Fruit fly (Drosophila melanogaster) whole organism, embryonic: ENCODE results near the gene CG32554.

Experiments used
- Bdp1 ChIP-seq: fragments of 200-800 bp; sonication (Bioruptor generic); optimal IDR thresholded peaks from 3 replicates; lab custom pipeline; 2016; ENCODE audit warnings: missing biosample characterization, missing genetic modification characterization
- Bteb2 ChIP-seq: fragments of 200-800 bp; sonication (Bioruptor generic); optimal IDR thresholded peaks from 2 replicates; lab custom pipeline; 2016; ENCODE audit warnings: missing biosample characterization, missing genetic modification characterization
- CG10321 ChIP-seq: fragments of 200-800 bp; sonication (Bioruptor generic); IDR thresholded peaks from 2 replicates; pipeline ENCODE4 v1.3.6; 2022; ENCODE audit warnings: missing biosample characterization, missing genetic modification characterization
- CG12744 ChIP-seq: fragments of 200-800 bp; sonication (Bioruptor generic); optimal IDR thresholded peaks from 2 replicates; lab custom pipeline; 2016; ENCODE audit warnings: missing biosample characterization, missing genetic modification characterization
- CG13894 ChIP-seq: fragments of 200-800 bp; sonication (Bioruptor generic); optimal IDR thresholded peaks from 3 replicates; lab custom pipeline; 2018; ENCODE audit warnings: missing biosample characterization, mild to moderate bottlenecking, missing genetic modification characterization, moderate library complexity
- CG1529 ChIP-seq: fragments of 200-800 bp; sonication (Bioruptor generic); optimal IDR thresholded peaks from 3 replicates; lab custom pipeline; 2018; ENCODE audit warnings: missing biosample characterization, missing genetic modification characterization
- CG15601 ChIP-seq: fragments of 200-800 bp; sonication (Bioruptor generic); optimal IDR thresholded peaks from 3 replicates; lab custom pipeline; 2019; ENCODE audit warnings: missing biosample characterization, mild to moderate bottlenecking, missing genetic modification characterization, moderate library complexity
- CG1603 ChIP-seq: fragments of 200-800 bp; sonication (Bioruptor generic); optimal IDR thresholded peaks from 2 replicates; lab custom pipeline; 2019; ENCODE audit warnings: missing biosample characterization, mild to moderate bottlenecking, missing genetic modification characterization, moderate library complexity
- CG1647 ChIP-seq: fragments of 200-800 bp; sonication (Bioruptor generic); optimal IDR thresholded peaks from 3 replicates; lab custom pipeline; 2016; ENCODE audit warnings: missing biosample characterization, missing genetic modification characterization
- CG18262 ChIP-seq: fragments of 200-800 bp; optimal IDR thresholded peaks from 3 replicates; lab custom pipeline; 2019; ENCODE audit warnings: missing biosample characterization, mild to moderate bottlenecking, missing genetic modification characterization, moderate library complexity
- CG18764 ChIP-seq: fragments of 200-800 bp; sonication (Bioruptor generic); optimal IDR thresholded peaks from 3 replicates; lab custom pipeline; 2016; ENCODE audit warnings: missing biosample characterization, missing genetic modification characterization
- CG34224 ChIP-seq: fragments of 200-800 bp; sonication (Bioruptor generic); IDR thresholded peaks from 3 replicates; pipeline ENCODE4 v1.3.6; 2022; ENCODE audit warnings: missing biosample characterization, missing genetic modification characterization; ENCODE audit not compliant: partially characterized antibody
- CG6689 ChIP-seq: fragments of 200-800 bp; sonication (Bioruptor generic); IDR thresholded peaks from 2 replicates; pipeline ENCODE4 v1.3.6; 2022; ENCODE audit warnings: missing biosample characterization, missing genetic modification characterization
- CG7556 ChIP-seq: fragments of 200-800 bp; sonication (Bioruptor generic); optimal IDR thresholded peaks from 2 replicates; lab custom pipeline; 2017; ENCODE audit warnings: missing biosample characterization, mild to moderate bottlenecking, missing genetic modification characterization
- CG9437 ChIP-seq: fragments of 200-800 bp; sonication (Bioruptor generic); optimal IDR thresholded peaks from 2 replicates; lab custom pipeline; 2018; ENCODE audit warnings: missing biosample characterization, mild to moderate bottlenecking, missing genetic modification characterization
- CHES-1-like ChIP-seq: fragments of 200-800 bp; sonication (Bioruptor generic); optimal IDR thresholded peaks from 2 replicates; lab custom pipeline; 2016; ENCODE audit warnings: missing biosample characterization, missing genetic modification characterization
- Dip2 ChIP-seq: fragments of 200-800 bp; sonication (Bioruptor generic); IDR thresholded peaks from 2 replicates; pipeline ENCODE4 v1.3.6; 2022; ENCODE audit warnings: missing biosample characterization, missing genetic modification characterization
- Fer1 ChIP-seq: fragments of 200-800 bp; sonication (Bioruptor generic); optimal IDR thresholded peaks from 2 replicates; lab custom pipeline; 2017; ENCODE audit warnings: missing biosample characterization, mild to moderate bottlenecking, missing genetic modification characterization
- HLHmδ ChIP-seq: fragments of 200-800 bp; sonication (Bioruptor generic); optimal IDR thresholded peaks from 2 replicates; lab custom pipeline; 2018; ENCODE audit warnings: missing biosample characterization, mild to moderate bottlenecking, missing genetic modification characterization, moderate library complexity
- HmgZ ChIP-seq: fragments of 200-800 bp; sonication (Bioruptor generic); optimal IDR thresholded peaks from 2 replicates; lab custom pipeline; 2018; ENCODE audit warnings: missing biosample characterization, mild to moderate bottlenecking, missing genetic modification characterization
- Hmr ChIP-seq: fragments of 200-800 bp; sonication (Bioruptor generic); optimal IDR thresholded peaks from 3 replicates; lab custom pipeline; 2017; ENCODE audit warnings: mild to moderate bottlenecking, missing biosample characterization, missing genetic modification reagents, missing genetic modification characterization
- Hr3 ChIP-seq: fragments of 200-800 bp; sonication (Bioruptor generic); optimal IDR thresholded peaks from 3 replicates; lab custom pipeline; 2016; ENCODE audit warnings: missing biosample characterization, missing genetic modification characterization
- Kr ChIP-seq: fragments of 200-800 bp; sonication (Bioruptor generic); optimal IDR thresholded peaks from 2 replicates; lab custom pipeline; 2017; ENCODE audit warnings: missing biosample characterization, mild to moderate bottlenecking, missing genetic modification characterization
- MBD-R2 ChIP-seq: fragments of 200-800 bp; sonication (Bioruptor generic); IDR thresholded peaks from 2 replicates; pipeline ENCODE4 v1.3.6; 2022; ENCODE audit warnings: missing biosample characterization, missing genetic modification characterization
- Nf-YB ChIP-seq: fragments of 200-800 bp; sonication (Bioruptor generic); optimal IDR thresholded peaks from 3 replicates; lab custom pipeline; 2019; ENCODE audit warnings: missing biosample characterization, mild to moderate bottlenecking, missing genetic modification characterization, moderate library complexity
- Nf-YC ChIP-seq: fragments of 200-800 bp; optimal IDR thresholded peaks from 3 replicates; lab custom pipeline; 2019; ENCODE audit warnings: missing biosample characterization, mild to moderate bottlenecking, missing genetic modification characterization, moderate library complexity
- Sox100B ChIP-seq: fragments of 200-800 bp; sonication (Bioruptor generic); optimal IDR thresholded peaks from 3 replicates; lab custom pipeline; 2018; ENCODE audit warnings: missing biosample characterization, mild to moderate bottlenecking, missing genetic modification characterization
- bbx ChIP-seq: fragments of 200-800 bp; sonication (Bioruptor generic); IDR thresholded peaks from 2 replicates; pipeline ENCODE4 v1.3.6; 2022; ENCODE audit warnings: missing biosample characterization, missing genetic modification characterization; ENCODE audit not compliant: partially characterized antibody
- bowl ChIP-seq: fragments of 200-800 bp; sonication (Bioruptor generic); IDR thresholded peaks from 2 replicates; pipeline ENCODE4 v1.3.6; 2022; ENCODE audit warnings: missing biosample characterization, missing genetic modification characterization
- bsh ChIP-seq, 2 experiments: fragments of 200-800 bp; sonication (Bioruptor generic); optimal IDR thresholded peaks; 2 replicates each; lab custom pipeline; 2017 to 2018; ENCODE audit warnings: mild to moderate bottlenecking in 2 of 2, missing biosample characterization in 2 of 2, missing genetic modification characterization in 2 of 2, moderate library complexity in 1 of 2
- cg ChIP-seq: fragments of 200-800 bp; sonication (Bioruptor generic); optimal IDR thresholded peaks from 3 replicates; lab custom pipeline; 2019; ENCODE audit warnings: missing biosample characterization, mild to moderate bottlenecking, missing genetic modification characterization, moderate library complexity
- crc ChIP-seq: fragments of 200-800 bp; sonication (Bioruptor generic); optimal IDR thresholded peaks from 2 replicates; lab custom pipeline; 2016; ENCODE audit warnings: missing biosample characterization, missing genetic modification characterization
- crp ChIP-seq, 2 experiments: fragments of 200-800 bp; sonication (Bioruptor generic); optimal IDR thresholded peaks; 2 replicates in 1 of 2; 3 replicates in 1 of 2; lab custom pipeline; 2017; ENCODE audit warnings: missing biosample characterization in 2 of 2, missing genetic modification characterization in 2 of 2, mild to moderate bottlenecking in 1 of 2, moderate library complexity in 1 of 2
- gro ChIP-seq: fragments of 200-800 bp; sonication (Bioruptor generic); optimal IDR thresholded peaks from 2 replicates; lab custom pipeline; 2016; ENCODE audit warnings: missing biosample characterization, missing genetic modification characterization
- kay ChIP-seq: fragments of 200-800 bp; sonication (Bioruptor generic); optimal IDR thresholded peaks from 2 replicates; lab custom pipeline; 2016; ENCODE audit warnings: missing biosample characterization, missing genetic modification characterization
- lola ChIP-seq, 3 experiments: fragments of >200 bp in 2 of 3; fragments of 200-800 bp in 1 of 3; sonication (Bioruptor generic) in 1 of 3; optimal IDR thresholded peaks; 2 replicates each; lab custom pipeline; 2017 to 2019; ENCODE audit warnings: missing biosample characterization in 3 of 3, missing genetic modification characterization in 3 of 3, mild to moderate bottlenecking in 1 of 3, moderate library complexity in 1 of 3
- mam ChIP-seq: fragments of 200-800 bp; sonication (Bioruptor generic); optimal IDR thresholded peaks from 3 replicates; lab custom pipeline; 2016; ENCODE audit warnings: missing biosample characterization, missing genetic modification characterization
- mirr ChIP-seq: fragments of 200-800 bp; sonication (Bioruptor generic); optimal IDR thresholded peaks from 3 replicates; lab custom pipeline; 2018; ENCODE audit warnings: missing biosample characterization, mild to moderate bottlenecking, missing genetic modification characterization
- pb ChIP-seq: fragments of 200-800 bp; sonication (Bioruptor generic); optimal IDR thresholded peaks from 3 replicates; lab custom pipeline; 2016; ENCODE audit warnings: missing biosample characterization, missing genetic modification characterization
- peb ChIP-seq: fragments of 200-800 bp; sonication (Bioruptor generic); IDR thresholded peaks from 2 replicates; pipeline ENCODE4 v1.3.6; 2022; ENCODE audit warnings: missing biosample characterization, missing genetic modification characterization
- pho ChIP-seq: fragments of 200-800 bp; sonication (Bioruptor generic); optimal IDR thresholded peaks from 2 replicates; lab custom pipeline; 2016; ENCODE audit warnings: missing biosample characterization, missing genetic modification characterization
- pum ChIP-seq: fragments of 200-800 bp; sonication (Bioruptor generic); optimal IDR thresholded peaks from 2 replicates; lab custom pipeline; 2016; ENCODE audit warnings: missing biosample characterization, missing genetic modification characterization
- ranshi ChIP-seq: fragments of 200-800 bp; sonication (Bioruptor generic); IDR thresholded peaks from 2 replicates; pipeline ENCODE4 v1.3.6; 2022; ENCODE audit warnings: missing biosample characterization, missing genetic modification characterization
- salm ChIP-seq: fragments of 200-800 bp; sonication (Bioruptor generic); optimal IDR thresholded peaks from 2 replicates; lab custom pipeline; 2018; ENCODE audit warnings: missing biosample characterization, mild to moderate bottlenecking, missing genetic modification characterization
- sens ChIP-seq: fragments of 200-800 bp; sonication (Bioruptor generic); peaks from one replicate; lab custom pipeline; 2016; ENCODE audit warnings: missing biosample characterization, missing genetic modification characterization
- sna ChIP-seq: fragments of 200-800 bp; sonication (Bioruptor generic); IDR thresholded peaks from 2 replicates; pipeline ENCODE4 v1.3.6; 2022; ENCODE audit warnings: missing biosample characterization, missing genetic modification characterization; ENCODE audit not compliant: partially characterized antibody
- tap ChIP-seq: fragments of 200-800 bp; optimal IDR thresholded peaks from 3 replicates; lab custom pipeline; 2019; ENCODE audit warnings: missing biosample characterization, mild to moderate bottlenecking, missing genetic modification characterization, moderate library complexity
- trem ChIP-seq: fragments of 200-800 bp; optimal IDR thresholded peaks from 3 replicates; lab custom pipeline; 2019; ENCODE audit warnings: missing biosample characterization, mild to moderate bottlenecking, missing genetic modification characterization, moderate library complexity
- tup ChIP-seq: fragments of 200-800 bp; sonication (Bioruptor generic); optimal IDR thresholded peaks from 2 replicates; lab custom pipeline; 2016; ENCODE audit warnings: missing biosample characterization, mild to moderate bottlenecking, missing genetic modification characterization, moderate library complexity

CG32554 gene

dm6 chrX:17880269-17880889, 27.9 kb upstream of the CG32554 start (continued):
- peak; percentile 78 for TF ChIP-seq Nf-YB
- peak; percentile 50 for TF ChIP-seq Dip2 (GFP tag; lab: Robert Waterston, UW)
- TF ChIP-seq cg (GFP tag; lab: Kevin White, UChicago): peak; percentile 67
- peak; percentile 97 for TF ChIP-seq HmgZ
- TF ChIP-seq CG1529 (GFP tag; lab: Kevin White, UChicago): peak; percentile 94
- TF ChIP-seq CG7556 (GFP tag; lab: Kevin White, UChicago): peak; percentile 92
- TF ChIP-seq kay (GFP tag; lab: Kevin White, UChicago): peak; percentile 92
- peak; percentile 85 for TF ChIP-seq MBD-R2 (GFP tag; lab: Robert Waterston, UW)
- peak; percentile 72 for TF ChIP-seq CG10321 (GFP tag; lab: Robert Waterston, UW)
- peak; percentile 56 to 97 for TF ChIP-seq bsh (GFP tag; optimal IDR thresholded peaks at IDR 0.05; lab: Kevin White, UChicago)
- peak; percentile 96 for TF ChIP-seq pho (GFP tag; lab: Kevin White, UChicago)
- peak; percentile 98 for TF ChIP-seq gro (GFP tag; lab: Kevin White, UChicago)
- peak; percentile 91 for TF ChIP-seq CG1647 (GFP tag; lab: Kevin White, UChicago)
- TF ChIP-seq CG15601 (tag; lab: Kevin White, UChicago): peak; percentile 92
- peak; percentile 95 for TF ChIP-seq ranshi (GFP tag; lab: Robert Waterston, UW)
- peak; percentile 89 for TF ChIP-seq CG9437 (GFP tag; lab: Kevin White, UChicago)
- TF ChIP-seq HLHmδ: peak; percentile 11
- peak; percentile 95 for TF ChIP-seq CHES-1-like (GFP tag; lab: Kevin White, UChicago)
- peak; percentile 94 for TF ChIP-seq CG6689 (GFP tag; lab: Robert Waterston, UW)
- TF ChIP-seq bbx (GFP tag; lab: Robert Waterston, UW): no peak
- peak; percentile 82 for TF ChIP-seq Sox100B (GFP tag; lab: Kevin White, UChicago)
- TF ChIP-seq tup (GFP tag; lab: Kevin White, UChicago): peak; percentile 95
- TF ChIP-seq mam (GFP tag; lab: Kevin White, UChicago): peak; percentile 98
- peak; percentile 94 for TF ChIP-seq pum (GFP tag; lab: Kevin White, UChicago)
- peak; percentile 88 for TF ChIP-seq pb
- peak; percentile 65 for TF ChIP-seq trem (tag; lab: Kevin White, UChicago)
- peak; percentile 90 for TF ChIP-seq CG18262 (tag; lab: Kevin White, UChicago)
- TF ChIP-seq tap: peak; percentile 90
- TF ChIP-seq CG13894 (tag; lab: Kevin White, UChicago): peak; percentile 93
- TF ChIP-seq Kr: no peak
- peak in 1 of 2 experiments; percentile 60 for TF ChIP-seq crp (GFP tag; optimal IDR thresholded peaks at IDR 0.05; lab: Kevin White, UChicago)
- peak; percentile 74 for TF ChIP-seq CG18764 (GFP tag; lab: Kevin White, UChicago)
- peak; percentile 99 for TF ChIP-seq sens
- no peak for TF ChIP-seq CG34224 (GFP tag; lab: Robert Waterston, UW)
- TF ChIP-seq Bteb2: peak; percentile 93
- peak in 1 of 3 experiments; percentile 79 for TF ChIP-seq lola (GFP tag; optimal IDR thresholded peaks at IDR 0.05; lab: Kevin White, UChicago)
- no peak for TF ChIP-seq sna
- peak; percentile 86 for TF ChIP-seq bowl (GFP tag; lab: Robert Waterston, UW)
- peak; percentile 93 for TF ChIP-seq Hr3 (GFP tag; lab: Kevin White, UChicago)
- peak; percentile 94 for TF ChIP-seq salm (tag; lab: Kevin White, UChicago)
- peak; percentile 96 for TF ChIP-seq CG1603 (tag; lab: Kevin White, UChicago)
- peak; percentile 93 for TF ChIP-seq peb
- peak; percentile 96 for TF ChIP-seq Hmr (GFP tag; lab: Kevin White, UChicago)
- peak; percentile 84 for TF ChIP-seq Bdp1 (GFP tag; lab: Kevin White, UChicago)
- peak; percentile 91 for TF ChIP-seq Fer1 (GFP tag; lab: Kevin White, UChicago)
- peak; percentile 94 for TF ChIP-seq crc (GFP tag; lab: Kevin White, UChicago)
- peak; percentile 81 for TF ChIP-seq Nf-YC (tag; lab: Kevin White, UChicago)
- peak; percentile 88 for TF ChIP-seq CG12744
- peak; percentile 91 for TF ChIP-seq mirr (GFP tag; lab: Kevin White, UChicago)
